Fruit fly (Drosophila melanogaster): Measurements from ENCODE around the gene spel1.

DNA sequence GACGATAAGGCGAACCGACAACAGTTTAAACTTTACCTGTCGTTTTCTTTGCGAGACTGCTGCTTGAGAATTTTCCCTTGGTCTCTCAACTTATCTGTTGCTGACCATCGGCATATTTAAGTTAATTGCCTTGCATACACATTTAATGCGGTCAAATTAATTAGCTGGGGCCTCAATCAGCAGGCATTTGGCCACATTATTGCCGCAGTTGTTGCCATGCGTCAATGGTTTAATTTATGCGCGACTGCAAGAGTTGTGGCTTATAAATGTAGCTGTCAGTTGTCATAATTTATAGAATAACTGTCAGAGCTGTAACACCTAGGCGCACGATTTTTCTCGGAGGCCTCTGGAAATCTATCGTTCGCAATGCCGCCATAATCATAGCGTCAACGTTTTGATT, 12.2 kb downstream of the spel1 start:
- TF ChIP-seq Hr96 (GFP tag; optimal IDR thresholded peaks at IDR 0.05) (no peak), Crg-1 (GFP tag; optimal IDR thresholded peaks at IDR 0.05) (no peak), ovo (GFP tag; optimal IDR thresholded peaks at IDR 0.05) (no peak), Mnt (GFP tag; optimal IDR thresholded peaks at IDR 0.05) (no peak), pad (GFP tag; optimal IDR thresholded peaks at IDR 0.05) (no peak), cic (GFP tag; optimal IDR thresholded peaks at IDR 0.05) (no peak), CG7101 (tag; optimal IDR thresholded peaks at IDR 0.05) (no peak)

Measured in whole organism, adult.